Worm (Caenorhabditis elegans) whole organism, late embryonic: ENCODE results near the gene F07C3.2.

Experiments
- K02D7.2 ChIP-seq: sonication (generic microtip); optimal IDR thresholded peaks from 2 replicates; lab custom pipeline; 2017; ENCODE audit warnings: mild to moderate bottlenecking, missing genetic modification characterization, missing compliant biosample characterization
- K09A11.1 ChIP-seq: sonication (generic microtip); optimal IDR thresholded peaks from 2 replicates; lab custom pipeline; 2017; ENCODE audit warnings: antibody characterized with exemption, mild to moderate bottlenecking, missing genetic modification characterization, missing compliant biosample characterization; ENCODE audit not compliant: insufficient read depth
- T23F11.4 ChIP-seq: fragments of 200-800 bp; sonication (Bioruptor generic); optimal IDR thresholded peaks from 2 replicates; lab custom pipeline; 2018; ENCODE audit warnings: mild to moderate bottlenecking, missing genetic modification characterization, missing compliant biosample characterization
- ama-1 ChIP-seq: fragments of 150-350 bp; optimal IDR thresholded peaks from 2 replicates; lab custom pipeline; 2014
- ceh-14 ChIP-seq: sonication (generic microtip); optimal IDR thresholded peaks from 2 replicates; lab custom pipeline; 2016; ENCODE audit warnings: missing genotype, missing genetic modification characterization, missing compliant biosample characterization
- dmd-4 ChIP-seq: sonication (generic microtip); optimal IDR thresholded peaks from 2 replicates; lab custom pipeline; 2016; ENCODE audit warnings: borderline replicate concordance, missing genetic modification characterization, missing compliant biosample characterization
- ets-4 ChIP-seq: sonication (generic microtip); optimal IDR thresholded peaks from 2 replicates; lab custom pipeline; 2016; ENCODE audit warnings: missing genetic modification characterization, missing compliant biosample characterization
- nfya-1 ChIP-seq: sonication (generic microtip); optimal IDR thresholded peaks from 2 replicates; lab custom pipeline; 2017; ENCODE audit warnings: missing genetic modification characterization, mild to moderate bottlenecking, missing compliant biosample characterization, antibody characterized with exemption, moderate library complexity
- odd-2 ChIP-seq: sonication (generic microtip); optimal IDR thresholded peaks from 2 replicates; lab custom pipeline; 2017; ENCODE audit warnings: antibody characterized with exemption, mild to moderate bottlenecking, missing genetic modification characterization, missing compliant biosample characterization
- pag-3 ChIP-seq: sonication (generic microtip); optimal IDR thresholded peaks from 2 replicates; lab custom pipeline; 2016; ENCODE audit warnings: missing compliant biosample characterization, missing genetic modification characterization, borderline replicate concordance
- pha-4 ChIP-seq: fragments of 150-350 bp; optimal IDR thresholded peaks from 2 replicates; lab custom pipeline; 2018; ENCODE audit warnings: missing biosample characterization, missing genetic modification reagents, missing genetic modification characterization
- pqm-1 ChIP-seq: sonication (generic microtip); optimal IDR thresholded peaks from 2 replicates; lab custom pipeline; 2016; ENCODE audit warnings: missing genetic modification characterization, missing compliant biosample characterization
- tbx-2 ChIP-seq: sonication (generic microtip); optimal IDR thresholded peaks from 2 replicates; lab custom pipeline; 2016; ENCODE audit warnings: missing genetic modification characterization, missing compliant biosample characterization
- unc-42 ChIP-seq: sonication (generic microtip); optimal IDR thresholded peaks from 2 replicates; lab custom pipeline; 2016; ENCODE audit warnings: missing genotype, missing genetic modification characterization, missing compliant biosample characterization

DNA sequence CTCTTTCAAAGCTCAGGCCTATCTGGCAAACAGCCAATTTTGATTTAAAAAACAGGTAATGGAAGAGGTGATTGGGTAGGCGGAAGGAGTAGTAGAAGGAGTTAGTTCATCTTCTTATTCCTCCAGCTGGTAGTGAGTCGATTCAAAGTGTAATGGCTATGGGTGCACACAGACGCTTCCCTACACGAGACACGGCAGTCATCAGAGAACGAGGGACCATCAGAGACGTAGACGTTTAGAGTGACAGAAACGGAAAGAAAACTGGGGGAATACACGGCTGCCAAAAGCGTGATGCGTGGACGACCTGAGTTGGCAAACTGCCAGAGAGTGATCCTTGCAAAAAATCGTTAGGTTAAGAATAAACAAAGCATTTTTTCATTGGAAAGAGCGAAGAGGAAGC lies 21.5 kb downstream of the F07C3.2 start:
- TF ChIP-seq ama-1 (lab: Kevin White, UChicago) (no peak), pqm-1 (tag; lab: Kevin White, UChicago) (no peak), pag-3 (tag; lab: Kevin White, UChicago) (no peak), tbx-2 (tag; lab: Kevin White, UChicago) (peak; percentile 46), pha-4 (tag; lab: Kevin White, UChicago) (no peak), nfya-1 (tag; lab: Kevin White, UChicago) (peak; percentile 35), T23F11.4 (GFP tag; lab: Kevin White, UChicago) (no peak), ets-4 (tag; lab: Kevin White, UChicago) (no peak), ceh-14 (tag; lab: Kevin White, UChicago) (no peak), K02D7.2 (tag; lab: Kevin White, UChicago) (no peak), K09A11.1 (tag; lab: Kevin White, UChicago) (no peak), dmd-4 (no peak), odd-2 (tag; lab: Kevin White, UChicago) (no peak), unc-42 (peak; percentile 5)
